Worm (Caenorhabditis elegans) whole organism, early embryonic: Measurements from ENCODE around the gene mpc-1.

Experiments used
- B0310.2 ChIP-seq: sonication (generic microtip); optimal IDR thresholded peaks from 2 replicates; lab custom pipeline; 2016; ENCODE audit warnings: mild to moderate bottlenecking, missing genetic modification characterization, missing compliant biosample characterization
- F13C5.2 ChIP-seq: sonication (generic microtip); optimal IDR thresholded peaks from 2 replicates; lab custom pipeline; 2017; ENCODE audit warnings: mild to moderate bottlenecking, missing genetic modification characterization, inconsistent platforms, missing compliant biosample characterization
- aly-1 ChIP-seq: sonication (generic microtip); optimal IDR thresholded peaks from 2 replicates; lab custom pipeline; 2016; ENCODE audit warnings: missing genetic modification characterization, missing compliant biosample characterization
- ama-1 ChIP-seq: fragments of 150-350 bp; optimal IDR thresholded peaks from 2 replicates; lab custom pipeline; 2014
- ceh-13 ChIP-seq: fragments of 200-800 bp; sonication (Bioruptor generic); optimal IDR thresholded peaks from 2 replicates; lab custom pipeline; 2018; ENCODE audit warnings: mild to moderate bottlenecking, missing genetic modification characterization, missing compliant biosample characterization
- ceh-36 ChIP-seq: sonication (generic microtip); optimal IDR thresholded peaks from 2 replicates; lab custom pipeline; 2016; ENCODE audit warnings: missing genetic modification characterization, inconsistent platforms, missing compliant biosample characterization
- ets-7 ChIP-seq: sonication (generic microtip); optimal IDR thresholded peaks from 2 replicates; lab custom pipeline; 2016; ENCODE audit warnings: missing genotype, missing genetic modification characterization, missing compliant biosample characterization
- flt-1 ChIP-seq: fragments of 200-800 bp; sonication (Bioruptor generic); IDR thresholded peaks from 2 replicates; pipeline ENCODE4 v1.3.6; 2022; ENCODE audit warnings: missing genetic modification characterization, missing compliant biosample characterization
- hmbx-1 ChIP-seq: sonication (generic microtip); optimal IDR thresholded peaks from 2 replicates; lab custom pipeline; 2016; ENCODE audit warnings: mild to moderate bottlenecking, missing genetic modification characterization, missing compliant biosample characterization
- hmg-4 ChIP-seq: fragments of 200-800 bp; sonication (Bioruptor generic); optimal IDR thresholded peaks from 2 replicates; lab custom pipeline; 2018; ENCODE audit warnings: mild to moderate bottlenecking, missing genetic modification characterization, missing compliant biosample characterization
- hnd-1 ChIP-seq: sonication (generic microtip); optimal IDR thresholded peaks from 2 replicates; lab custom pipeline; 2016; ENCODE audit warnings: missing genetic modification characterization, missing compliant biosample characterization
- pes-1 ChIP-seq: fragments of 200-800 bp; sonication (Bioruptor generic); IDR thresholded peaks from 2 replicates; pipeline ENCODE4 v1.3.6; 2022; ENCODE audit warnings: missing genetic modification reagents, missing genetic modification characterization, missing compliant biosample characterization
- scrt-1 ChIP-seq: fragments of 200-800 bp; sonication (Bioruptor generic); IDR thresholded peaks from 2 replicates; pipeline ENCODE4 v1.3.6; 2022; ENCODE audit warnings: missing genetic modification characterization, missing compliant biosample characterization
- sea-1 ChIP-seq: fragments of 200-800 bp; sonication (Bioruptor generic); conservative IDR thresholded peaks from 2 replicates; pipeline ENCODE4 v1.3.6; 2022; ENCODE audit warnings: missing genetic modification characterization, missing compliant biosample characterization
- tbx-11 ChIP-seq: fragments of 200-800 bp; sonication (Bioruptor generic); IDR thresholded peaks from 2 replicates; pipeline ENCODE4 v1.3.6; 2022; ENCODE audit warnings: missing genetic modification characterization, missing compliant biosample characterization
- tbx-37 ChIP-seq: fragments of 200-800 bp; sonication (Bioruptor generic); conservative IDR thresholded peaks from 2 replicates; pipeline ENCODE4 v1.3.6; 2022; ENCODE audit warnings: missing genetic modification reagents, missing genetic modification characterization, missing compliant biosample characterization
- tra-4 ChIP-seq: sonication (generic microtip); optimal IDR thresholded peaks from 2 replicates; lab custom pipeline; 2017; ENCODE audit warnings: missing genetic modification characterization, missing compliant biosample characterization

Gene mpc-1

ce11 chrIII:4419117-4419978 is 6.1 kb downstream of the mpc-1 start, which contains the start of the genes R07E5.7 and cku-80:
TSS of gene R07E5.7 (minus strand) at chrIII:4419167.
TSS of gene cku-80 (plus strand) at chrIII:4419848.
- TF ChIP-seq flt-1 (GFP tag; lab: Robert Waterston, UW) (0 out of 2 replicates have a peak, but pooled peaks have one; percentile 17), F13C5.2 (peak; percentile 61), ets-7 (tag; lab: Kevin White, UChicago) (no peak), pes-1 (GFP tag; lab: Robert Waterston, UW) (no peak), tbx-11 (GFP tag; lab: Robert Waterston, UW) (0 out of 2 replicates have a peak, but pooled peaks have one; percentile 44)

- TF ChIP-seq B0310.2 (tag; lab: Kevin White, UChicago) (peak; percentile 59), tbx-37 (GFP tag; lab: Robert Waterston, UW) (peak; percentile 87), ceh-13 (GFP tag; lab: Kevin White, UChicago) (peak; percentile 42), hmbx-1 (peak; percentile 56), hmg-4 (GFP tag; lab: Kevin White, UChicago) (peak; percentile 85), pes-1 (GFP tag; lab: Robert Waterston, UW) (peak; percentile 93), tra-4 (peak; percentile 34), tbx-11 (GFP tag; lab: Robert Waterston, UW) (peak; percentile 89), flt-1 (GFP tag; lab: Robert Waterston, UW) (peak; percentile 81), F13C5.2 (peak; percentile 54), sea-1 (peak; percentile 90), aly-1 (tag; lab: Kevin White, UChicago) (peak; percentile 80), scrt-1 (GFP tag; lab: Robert Waterston, UW) (peak; percentile 92), ceh-36 (tag; lab: Kevin White, UChicago) (peak; percentile 78), ets-7 (tag; lab: Kevin White, UChicago) (peak; percentile 10), hnd-1 (tag; lab: Kevin White, UChicago) (peak; percentile 45)
These were observed 13.5 kb downstream of the mpc-1 start for ce11 chrIII:4426711-4427218.

DNA sequence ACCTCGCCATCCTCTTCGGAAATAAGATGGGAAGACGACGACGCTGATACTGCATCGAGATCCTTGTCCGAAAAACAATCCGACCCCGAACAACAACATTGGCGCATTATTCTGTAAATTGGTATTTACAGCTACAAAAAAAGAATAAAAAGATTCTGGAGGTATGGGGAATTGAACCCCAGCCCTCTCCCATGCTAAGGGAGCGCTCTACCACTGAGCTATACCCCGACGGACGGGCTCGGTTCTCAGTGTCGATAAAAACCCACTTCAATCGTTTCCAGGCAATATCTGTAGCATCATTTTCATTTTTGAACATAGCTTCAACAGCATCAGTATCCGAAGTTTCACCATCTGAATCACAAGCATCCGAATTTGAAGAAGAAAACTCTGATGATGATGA is 15.5 kb downstream of the mpc-1 start:
- peak; percentile 46; the same call in 1 of the 2 replicates for TF ChIP-seq tbx-37 (GFP tag; lab: Robert Waterston, UW)
- no peak for TF ChIP-seq ama-1 (lab: Kevin White, UChicago)
- TF ChIP-seq ets-7 (tag; lab: Kevin White, UChicago): no peak
- TF ChIP-seq hnd-1 (tag; lab: Kevin White, UChicago): peak; percentile 27
- no peak for TF ChIP-seq B0310.2 (tag; lab: Kevin White, UChicago)
- TF ChIP-seq sea-1: 0 out of 2 replicates have a peak, but pooled peaks have one; percentile 66
- no peak for TF ChIP-seq hmbx-1
- peak; percentile 75 for TF ChIP-seq tbx-11 (GFP tag; lab: Robert Waterston, UW)
- peak; percentile 48 for TF ChIP-seq aly-1 (tag; lab: Kevin White, UChicago)
- peak; percentile 79 for TF ChIP-seq scrt-1 (GFP tag; lab: Robert Waterston, UW)
- peak; percentile 78 for TF ChIP-seq flt-1 (GFP tag; lab: Robert Waterston, UW)
- no peak for TF ChIP-seq F13C5.2
- TF ChIP-seq pes-1 (GFP tag; lab: Robert Waterston, UW): no peak; the same call in none of the 2 replicates
- TF ChIP-seq ceh-36 (tag; lab: Kevin White, UChicago): peak; percentile 27
- TF ChIP-seq ceh-13 (GFP tag; lab: Kevin White, UChicago): peak; percentile 15
- no peak for TF ChIP-seq tra-4
- TF ChIP-seq hmg-4 (GFP tag; lab: Kevin White, UChicago): peak; percentile 28

ce11 chrIII:4429402-4429801 is 16.1 kb downstream of the mpc-1 start, which contains the start of gene C28A5.6:
TSS of gene C28A5.6 (minus strand) at chrIII:4429502.
- TF ChIP-seq pes-1 (GFP tag; lab: Robert Waterston, UW): no peak
- no peak for TF ChIP-seq hnd-1 (tag; lab: Kevin White, UChicago)
- TF ChIP-seq sea-1: no peak
- TF ChIP-seq B0310.2 (tag; lab: Kevin White, UChicago): no peak
- no peak for TF ChIP-seq hmbx-1
- TF ChIP-seq F13C5.2: no peak
- no peak for TF ChIP-seq flt-1 (GFP tag; lab: Robert Waterston, UW)
- no peak for TF ChIP-seq scrt-1 (GFP tag; lab: Robert Waterston, UW)
- TF ChIP-seq tbx-37 (GFP tag; lab: Robert Waterston, UW): no peak
- no peak for TF ChIP-seq ama-1 (lab: Kevin White, UChicago)

DNA sequence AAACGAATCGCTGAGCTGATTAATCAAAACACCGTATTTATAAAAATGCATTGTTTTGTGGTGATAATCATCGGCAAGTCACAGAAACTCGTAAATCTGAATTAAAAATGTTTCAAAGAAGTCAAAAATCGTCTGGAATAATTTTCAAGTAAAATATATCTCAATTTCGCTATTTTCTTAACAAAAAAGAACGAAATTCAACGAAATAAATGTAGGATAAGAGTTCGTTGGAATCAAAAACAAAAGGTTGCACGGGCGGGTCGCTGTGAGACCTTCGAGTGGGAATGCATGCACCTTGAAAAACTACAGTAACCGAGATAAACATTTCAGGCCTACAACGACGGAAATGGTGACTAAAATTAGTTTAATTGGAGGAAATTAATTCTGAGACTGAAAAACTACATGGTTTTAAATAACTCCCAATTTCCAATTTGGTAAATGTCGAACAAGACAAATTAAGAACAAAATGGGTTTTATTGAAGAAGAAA is 21.1 kb downstream of the mpc-1 start, which contains the start of gene C28A5.1:
C28A5.1 (minus strand) TSS at position 51 of the 488 bp plus-strand sequence.
- TF ChIP-seq ceh-13 (GFP tag; lab: Kevin White, UChicago) (no peak), F13C5.2 (no peak), sea-1 (no peak), tbx-11 (GFP tag; lab: Robert Waterston, UW) (no peak), B0310.2 (tag; lab: Kevin White, UChicago) (no peak), hmbx-1 (no peak), pes-1 (GFP tag; lab: Robert Waterston, UW) (no peak), hnd-1 (tag; lab: Kevin White, UChicago) (no peak), tra-4 (no peak), scrt-1 (GFP tag; lab: Robert Waterston, UW) (no peak), ama-1 (lab: Kevin White, UChicago) (no peak), aly-1 (tag; lab: Kevin White, UChicago) (no peak)

ce11 chrIII:4435262-4435661 is 22.0 kb downstream of the mpc-1 start:
- TF ChIP-seq hmbx-1 (no peak), flt-1 (GFP tag; lab: Robert Waterston, UW) (no peak), F13C5.2 (no peak), tbx-11 (GFP tag; lab: Robert Waterston, UW) (no peak), ama-1 (lab: Kevin White, UChicago) (no peak), scrt-1 (GFP tag; lab: Robert Waterston, UW) (no peak), aly-1 (tag; lab: Kevin White, UChicago) (no peak), tbx-37 (GFP tag; lab: Robert Waterston, UW) (no peak), B0310.2 (tag; lab: Kevin White, UChicago) (no peak), pes-1 (GFP tag; lab: Robert Waterston, UW) (no peak), ceh-36 (tag; lab: Kevin White, UChicago) (no peak), tra-4 (no peak), sea-1 (no peak), ceh-13 (GFP tag; lab: Kevin White, UChicago) (no peak), hmg-4 (GFP tag; lab: Kevin White, UChicago) (no peak), ets-7 (tag; lab: Kevin White, UChicago) (no peak), hnd-1 (tag; lab: Kevin White, UChicago) (no peak)
